Worm (Caenorhabditis elegans): Measurements from ENCODE around the gene tsp-3.

DNA sequence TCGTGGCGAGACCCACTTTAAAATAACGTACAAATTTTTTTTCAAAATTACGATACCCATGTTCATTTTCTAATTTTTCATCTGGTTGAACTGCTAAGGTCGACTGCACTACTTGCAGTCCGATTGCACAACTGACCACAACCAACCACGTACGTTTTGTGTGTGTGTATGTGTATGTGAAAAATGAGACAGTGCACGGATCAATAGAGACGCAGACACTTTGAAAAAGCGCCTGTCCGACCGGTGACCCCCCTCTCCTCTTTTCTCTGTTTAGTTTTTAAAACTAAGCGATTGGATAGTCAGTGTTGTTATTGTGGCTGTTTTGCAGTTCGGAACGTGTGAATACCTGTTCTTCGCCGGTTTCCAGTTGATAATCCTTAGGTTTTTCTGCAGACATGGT is 46.3 kb downstream of the tsp-3 start:
- TF ChIP-seq nfya-1 (tag; optimal IDR thresholded peaks at IDR 0.05; ENCODE audit: borderline replicate concordance, insufficient read depth) (no peak), B0336.3 (GFP tag; IDR thresholded peaks at IDR 0.05) (no peak), efl-1 (GFP tag; optimal IDR thresholded peaks at IDR 0.05) (no peak)
